Fruit fly (Drosophila melanogaster) whole organism: Measurements from ENCODE around the gene Tap42.

ENCODE experiments used
- CG8478 ChIP-seq: fragments of >200 bp; optimal IDR thresholded peaks from 2 replicates; lab custom pipeline; 2018; ENCODE audit warnings: inconsistent platforms
- Dll ChIP-seq: fragments of >200 bp; optimal IDR thresholded peaks from 2 replicates; lab custom pipeline; 2017
- EcR ChIP-seq, 2 experiments: fragments of >200 bp; optimal IDR thresholded peaks; 2 replicates each; lab custom pipeline; 2017; ENCODE audit warnings: missing biosample characterization in 2 of 2, missing genetic modification characterization in 2 of 2, missing genetic modification reagents in 2 of 2
- pan ChIP-seq: fragments of >200 bp; optimal IDR thresholded peaks from 2 replicates; lab custom pipeline; 2017
- psq ChIP-seq: fragments of >200 bp; optimal IDR thresholded peaks from 2 replicates; lab custom pipeline; 2017
- usp ChIP-seq: fragments of >200 bp; optimal IDR thresholded peaks from 2 replicates; lab custom pipeline; 2017; ENCODE audit warnings: missing biosample characterization, missing genetic modification characterization, mixed read lengths

Tap42 gene

dm6 chr2L:13411566-13411965 lies 44.1 kb downstream of the Tap42 start, which contains the start of gene Vm34Ca:
Gene Vm34Ca, minus strand, starts transcription at chr2L:13411631.
- TF ChIP-seq usp (GFP tag; lab: Kevin White, UChicago), result no peak

- TF ChIP-seq usp (GFP tag; lab: Kevin White, UChicago) (no peak), psq (lab: Kevin White, UChicago) (no peak), CG8478 (lab: Kevin White, UChicago) (no peak), pan (lab: Kevin White, UChicago) (no peak), Dll (lab: Kevin White, UChicago) (no peak), EcR (GFP tag; optimal IDR thresholded peaks at IDR 0.05; lab: Kevin White, UChicago) (no peak)
These were observed 44.8 kb downstream of the Tap42 start, which contains the start of gene Flad2 for dm6 chr2L:13412219-13412618. Gene Flad2, plus strand, starts transcription at chr2L:13412519.

- no peak for TF ChIP-seq usp (GFP tag; lab: Kevin White, UChicago)
- TF ChIP-seq EcR (GFP tag; optimal IDR thresholded peaks at IDR 0.05; lab: Kevin White, UChicago), result no peak
- TF ChIP-seq CG8478 (lab: Kevin White, UChicago), result no peak
- no peak for TF ChIP-seq Dll (lab: Kevin White, UChicago)
- no peak for TF ChIP-seq psq (lab: Kevin White, UChicago)
- no peak for TF ChIP-seq pan (lab: Kevin White, UChicago)
These were observed 47.4 kb downstream of the Tap42 start, which contains the start of the genes CG16956, CG42784 and CG43850 for dm6 chr2L:13414525-13415481. Gene CG16956, minus strand, starts transcription at chr2L:13414575. Gene CG42784, plus strand, starts transcription at chr2L:13415431. Gene CG43850, plus strand, starts transcription at chr2L:13415431.
